Fruit fly (Drosophila melanogaster): ENCODE data around the gene CG5885.
A peak's percentile ranks its signal among the peaks of the same experiment; 100 is the strongest.

Gene CG5885

dm6 chr2L:9893183-9893582, 24.9 kb downstream of the CG5885 start, which contains the start of gene mtDNA-helicase (continued):
- no peak for TF ChIP-seq bcd (GFP tag; optimal IDR thresholded peaks at IDR 0.05)
- no peak for TF ChIP-seq CG10147 (GFP tag; optimal IDR thresholded peaks at IDR 0.05)
- peak; percentile 41 for TF ChIP-seq HmgZ (tag; optimal IDR thresholded peaks at IDR 0.05)
- no peak for TF ChIP-seq CG17912 (GFP tag; optimal IDR thresholded peaks at IDR 0.05)
- no peak for TF ChIP-seq CG18262 (tag; optimal IDR thresholded peaks at IDR 0.05)
- TF ChIP-seq crc (GFP tag; optimal IDR thresholded peaks at IDR 0.05): no peak
- no peak for TF ChIP-seq CkIIα-i1 (GFP tag; IDR thresholded peaks at IDR 0.05)
- no peak for TF ChIP-seq Ptx1 (GFP tag; IDR thresholded peaks at IDR 0.05)
- no peak for TF ChIP-seq zf30C (GFP tag; optimal IDR thresholded peaks at IDR 0.05)
- TF ChIP-seq gsb-n (tag; optimal IDR thresholded peaks at IDR 0.05): no peak
- TF ChIP-seq CG4854 (GFP tag; optimal IDR thresholded peaks at IDR 0.05): no peak
- TF ChIP-seq Dll (GFP tag; IDR thresholded peaks at IDR 0.05; ENCODE audit: partially characterized antibody): peak; percentile 72; the same call in 3 of the 4 replicates
- no peak for TF ChIP-seq CG10462 (GFP tag; optimal IDR thresholded peaks at IDR 0.05)
- no peak for TF ChIP-seq CG18476 (GFP tag; optimal IDR thresholded peaks at IDR 0.05)
- no peak for TF ChIP-seq luna (GFP tag; optimal IDR thresholded peaks at IDR 0.05)
- no peak for TF ChIP-seq CG10959 (GFP tag; IDR thresholded peaks at IDR 0.05)
- TF ChIP-seq Sry-δ (GFP tag; optimal IDR thresholded peaks at IDR 0.05): peak; percentile 72
- no peak for TF ChIP-seq CG10543 (GFP tag; optimal IDR thresholded peaks at IDR 0.05)
- no peak for TF ChIP-seq CG6854 (GFP tag; optimal IDR thresholded peaks at IDR 0.05)
- TF ChIP-seq Sin3A (optimal IDR thresholded peaks at IDR 0.05): peak; percentile 12
- TF ChIP-seq gfzf (GFP tag; optimal IDR thresholded peaks at IDR 0.05): peak; percentile 1
- no peak for TF ChIP-seq CoRest (tag; optimal IDR thresholded peaks at IDR 0.05)
- no peak for TF ChIP-seq CG17385 (GFP tag; optimal IDR thresholded peaks at IDR 0.05)
- peak; percentile 60; the same call in 1 of the 2 replicates for TF ChIP-seq bbx (GFP tag; IDR thresholded peaks at IDR 0.05; ENCODE audit: partially characterized antibody)
- no peak for TF ChIP-seq CG8924 (tag; optimal IDR thresholded peaks at IDR 0.05)
- no peak for TF ChIP-seq CG11093 (GFP tag; IDR thresholded peaks at IDR 0.05)
- peak; percentile 48 for TF ChIP-seq phol (tag; optimal IDR thresholded peaks at IDR 0.05)
- peak; percentile 51 for TF ChIP-seq tna (GFP tag; IDR thresholded peaks at IDR 0.05; ENCODE audit: partially characterized antibody)
- TF ChIP-seq CG10274 (GFP tag; optimal IDR thresholded peaks at IDR 0.05): no peak
- TF ChIP-seq CG13775 (GFP tag; optimal IDR thresholded peaks at IDR 0.05): no peak
- no peak for TF ChIP-seq Vsx1 (GFP tag; optimal IDR thresholded peaks at IDR 0.05)
- peak; percentile 5 for TF ChIP-seq CG12391 (tag; optimal IDR thresholded peaks at IDR 0.05)
- TF ChIP-seq Doc2 (GFP tag; IDR thresholded peaks at IDR 0.05): no peak
- TF ChIP-seq chn (GFP tag; optimal IDR thresholded peaks at IDR 0.05): no peak
- no peak for TF ChIP-seq CG8944 (GFP tag; optimal IDR thresholded peaks at IDR 0.05)
- no peak for TF ChIP-seq Side (GFP tag; optimal IDR thresholded peaks at IDR 0.05)
- TF ChIP-seq ttk (GFP tag; IDR thresholded peaks at IDR 0.05): no peak
- TF ChIP-seq shn (GFP tag; optimal IDR thresholded peaks at IDR 0.05): no peak
- TF ChIP-seq gcm2 (GFP tag; optimal IDR thresholded peaks at IDR 0.05): no peak
- TF ChIP-seq CG34376 (GFP tag; optimal IDR thresholded peaks at IDR 0.05): peak; percentile 16
- TF ChIP-seq gem (tag; optimal IDR thresholded peaks at IDR 0.05): no peak
- no peak for TF ChIP-seq Usf (GFP tag; optimal IDR thresholded peaks at IDR 0.05)
- TF ChIP-seq CG9797 (GFP tag; optimal IDR thresholded peaks at IDR 0.05): no peak
- TF ChIP-seq Max (GFP tag; optimal IDR thresholded peaks at IDR 0.05): peak; percentile 18
- TF ChIP-seq CG15514 (GFP tag; optimal IDR thresholded peaks at IDR 0.05): peak; percentile 5
- no peak for TF ChIP-seq CG10321 (GFP tag; IDR thresholded peaks at IDR 0.05)
- no peak for TF ChIP-seq CG7271 (tag; optimal IDR thresholded peaks at IDR 0.05)
- TF ChIP-seq Gug (GFP tag; IDR thresholded peaks at IDR 0.05): no peak
- TF ChIP-seq Nf-YA (GFP tag; IDR thresholded peaks at IDR 0.05): no peak
- no peak for TF ChIP-seq lov (optimal IDR thresholded peaks at IDR 0.05)
- TF ChIP-seq lov (GFP tag; IDR thresholded peaks at IDR 0.05): no peak
- TF ChIP-seq CG3281 (GFP tag; optimal IDR thresholded peaks at IDR 0.05): no peak
